Worm (Caenorhabditis elegans): ENCODE results near the gene C08F11.7.

- no peak for TF ChIP-seq jun-1 (tag; optimal IDR thresholded peaks at IDR 0.05)
- no peak for TF ChIP-seq pha-4 (tag; optimal IDR thresholded peaks at IDR 0.05)
- TF ChIP-seq nhr-11 (tag; optimal IDR thresholded peaks at IDR 0.05), result no peak
- TF ChIP-seq unc-62 (GFP tag; optimal IDR thresholded peaks at IDR 0.05), result no peak
- no peak for TF ChIP-seq nhr-77 (tag; optimal IDR thresholded peaks at IDR 0.05)
- TF ChIP-seq skn-1 (tag; optimal IDR thresholded peaks at IDR 0.05), result no peak
- no peak for TF ChIP-seq nhr-237 (tag; optimal IDR thresholded peaks at IDR 0.05)
- no peak for TF ChIP-seq nhr-12 (tag; optimal IDR thresholded peaks at IDR 0.05)
- TF ChIP-seq fkh-10 (GFP tag; optimal IDR thresholded peaks at IDR 0.05), result no peak
- TF ChIP-seq nfya-1 (tag; optimal IDR thresholded peaks at IDR 0.05; ENCODE audit: insufficient read depth), result no peak
- TF ChIP-seq ztf-4 (tag; optimal IDR thresholded peaks at IDR 0.05), result no peak
- TF ChIP-seq snpc-4 (tag; optimal IDR thresholded peaks at IDR 0.05), result no peak
- TF ChIP-seq mdl-1 (tag; optimal IDR thresholded peaks at IDR 0.05), result no peak
Observed at ce11 chrIV:13647558-13647957, 10.5 kb downstream of the C08F11.7 start, which contains the start of gene ule-4.

All from whole organism, L3 larva.